Worm (Caenorhabditis elegans) whole organism, L4 larva: ENCODE data around the gene nmad-1.

Experiments
- D1046.2 ChIP-seq: fragments of 200-800 bp; sonication (Bioruptor generic); IDR thresholded peaks from 2 replicates; pipeline ENCODE4 v1.3.6; 2022; ENCODE audit warnings: missing genetic modification characterization, missing compliant biosample characterization
- F26F4.8 ChIP-seq: fragments of 200-800 bp; sonication (Bioruptor generic); conservative IDR thresholded peaks from 2 replicates; pipeline ENCODE4 v1.3.6; 2022; ENCODE audit warnings: missing genetic modification characterization, missing compliant biosample characterization
- F44E2.7 ChIP-seq: fragments of 200-800 bp; sonication (Bioruptor generic); IDR thresholded peaks from 2 replicates; pipeline ENCODE4 v2.1.2; 2022; ENCODE audit warnings: missing genetic modification characterization, missing compliant biosample characterization
- F49E8.2 ChIP-seq: sonication (generic microtip); optimal IDR thresholded peaks from 2 replicates; lab custom pipeline; 2016; ENCODE audit warnings: missing compliant biosample characterization, mild to moderate bottlenecking, missing genetic modification characterization, borderline replicate concordance
- R02D3.7 ChIP-seq: fragments of 150-350 bp; sonication (generic microtip); optimal IDR thresholded peaks from 3 replicates; lab custom pipeline; 2014; ENCODE audit warnings: missing biosample characterization, missing genetic modification characterization
- T20F7.1 ChIP-seq: fragments of 200-800 bp; sonication (Bioruptor generic); optimal IDR thresholded peaks from 2 replicates; lab custom pipeline; 2018; ENCODE audit warnings: mild to moderate bottlenecking, missing genetic modification characterization, missing compliant biosample characterization
- Y48G9A.11 ChIP-seq: fragments of 200-800 bp; sonication (Bioruptor generic); IDR thresholded peaks from 2 replicates; pipeline ENCODE4 v1.3.6; 2022; ENCODE audit warnings: missing genetic modification reagents, missing genetic modification characterization, missing compliant biosample characterization
- Y75B8A.6 ChIP-seq: fragments of 200-800 bp; sonication (Bioruptor generic); IDR thresholded peaks from 2 replicates; pipeline ENCODE4 v1.3.6; 2022; ENCODE audit warnings: missing genetic modification reagents, missing genetic modification characterization, missing compliant biosample characterization
- arid-1 ChIP-seq: fragments of 200-800 bp; sonication (Bioruptor generic); conservative IDR thresholded peaks from 2 replicates; pipeline ENCODE4 v1.3.6; 2022; ENCODE audit warnings: missing genetic modification reagents, missing genetic modification characterization, missing compliant biosample characterization
- ceh-20 ChIP-seq: fragments of 200-800 bp; sonication (Bioruptor generic); IDR thresholded peaks from 2 replicates; pipeline ENCODE4 v1.3.6; 2022; ENCODE audit warnings: missing genetic modification reagents, missing genetic modification characterization, missing compliant biosample characterization
- ceh-32 ChIP-seq: sonication (generic microtip); optimal IDR thresholded peaks from 2 replicates; lab custom pipeline; 2016; ENCODE audit warnings: mild to moderate bottlenecking, missing genetic modification characterization, missing compliant biosample characterization; ENCODE audit not compliant: poor library complexity
- ceh-44 ChIP-seq: fragments of 200-800 bp; sonication (Bioruptor generic); IDR thresholded peaks from 2 replicates; pipeline ENCODE4 v1.3.6; 2022; ENCODE audit warnings: missing genetic modification reagents, missing genetic modification characterization, missing compliant biosample characterization
- daf-16 ChIP-seq, 3 experiments: sonication (generic microtip); optimal IDR thresholded peaks; 2 replicates each; lab custom pipeline; 2016 to 2017; ENCODE audit warnings: missing genetic modification characterization in 3 of 3, missing genetic modification reagents in 3 of 3, mild to moderate bottlenecking in 2 of 3, missing compliant biosample characterization in 2 of 3, missing biosample characterization in 1 of 3, moderate library complexity in 1 of 3
- daf-8 ChIP-seq: fragments of 200-800 bp; sonication (Bioruptor generic); IDR thresholded peaks from 2 replicates; pipeline ENCODE4 v1.3.6; 2022; ENCODE audit warnings: missing genetic modification characterization, missing compliant biosample characterization
- dmd-6 ChIP-seq: fragments of 200-800 bp; sonication (Bioruptor generic); IDR thresholded peaks from 2 replicates; pipeline ENCODE4 v1.3.6; 2022; ENCODE audit warnings: missing genetic modification reagents, missing genetic modification characterization, missing compliant biosample characterization
- dmd-8 ChIP-seq: fragments of 200-800 bp; sonication (Bioruptor generic); IDR thresholded peaks from 2 replicates; pipeline ENCODE4 v1.3.6; 2022; ENCODE audit warnings: missing genetic modification characterization, missing compliant biosample characterization
- dmd-9 ChIP-seq: fragments of 200-800 bp; sonication (Bioruptor generic); IDR thresholded peaks from 2 replicates; pipeline ENCODE4 v1.3.6; 2022; ENCODE audit warnings: missing genetic modification reagents, missing genetic modification characterization, missing compliant biosample characterization
- duxl-1 ChIP-seq: sonication (generic microtip); optimal IDR thresholded peaks from 2 replicates; lab custom pipeline; 2016; ENCODE audit warnings: mild to moderate bottlenecking, missing genetic modification characterization, moderate library complexity, missing compliant biosample characterization; ENCODE audit not compliant: poor library complexity
- gei-8 ChIP-seq: fragments of 200-800 bp; sonication (Bioruptor generic); optimal IDR thresholded peaks from 2 replicates; lab custom pipeline; 2018; ENCODE audit warnings: mild to moderate bottlenecking, missing genetic modification characterization, missing compliant biosample characterization
- hif-1 ChIP-seq, 2 experiments: sonication (generic microtip); optimal IDR thresholded peaks; 2 replicates each; lab custom pipeline; 2016 to 2017; ENCODE audit warnings: missing compliant biosample characterization in 2 of 2, missing genetic modification characterization in 2 of 2, missing genetic modification reagents in 2 of 2, missing genotype in 2 of 2, mild to moderate bottlenecking in 1 of 2
- lin-1 ChIP-seq: fragments of 200-800 bp; sonication (Bioruptor generic); IDR thresholded peaks from 2 replicates; pipeline ENCODE4 v1.3.6; 2022; ENCODE audit warnings: missing genetic modification reagents, missing genetic modification characterization, missing compliant biosample characterization
- lin-15B ChIP-seq: fragments of 150-350 bp; sonication (generic microtip); optimal IDR thresholded peaks from 3 replicates; lab custom pipeline; 2014; ENCODE audit warnings: missing biosample characterization, missing genetic modification characterization
- lin-29 ChIP-seq: fragments of 200-800 bp; sonication (Bioruptor generic); IDR thresholded peaks from 2 replicates; pipeline ENCODE4 v1.3.6; 2022; ENCODE audit warnings: missing genetic modification reagents, missing genetic modification characterization, missing compliant biosample characterization
- lin-39 ChIP-seq: fragments of 150-350 bp; optimal IDR thresholded peaks from 2 replicates; lab custom pipeline; 2014; ENCODE audit warnings: missing biosample characterization, missing genetic modification reagents, missing genetic modification characterization
- lsy-2 ChIP-seq, 2 experiments: fragments of 150-350 bp in 1 of 2; sonication (generic microtip) in 1 of 2; optimal IDR thresholded peaks; 2 replicates each; lab custom pipeline; 2014 to 2017; ENCODE audit warnings: missing biosample characterization in 2 of 2, missing genetic modification characterization in 2 of 2
- madf-9 ChIP-seq: fragments of 200-800 bp; sonication (Bioruptor generic); conservative IDR thresholded peaks from 2 replicates; pipeline ENCODE4 v1.3.6; 2022; ENCODE audit warnings: missing genetic modification reagents, missing genetic modification characterization, missing compliant biosample characterization
- mdt-29 ChIP-seq: fragments of 200-800 bp; sonication (Bioruptor generic); IDR thresholded peaks from 2 replicates; pipeline ENCODE4 v1.3.6; 2022; ENCODE audit warnings: missing genetic modification reagents, missing genetic modification characterization, missing compliant biosample characterization
- mxl-2 ChIP-seq: fragments of 200-800 bp; sonication (Bioruptor generic); conservative IDR thresholded peaks from 2 replicates; pipeline ENCODE4 v1.3.6; 2022; ENCODE audit warnings: missing genetic modification reagents, missing genetic modification characterization, missing compliant biosample characterization
- nhr-10 ChIP-seq: fragments of 150-350 bp; optimal IDR thresholded peaks from 2 replicates; lab custom pipeline; 2014; ENCODE audit warnings: missing biosample characterization, missing genetic modification characterization
- nhr-102 ChIP-seq: sonication (generic microtip); optimal IDR thresholded peaks from 2 replicates; lab custom pipeline; 2016; ENCODE audit warnings: mild to moderate bottlenecking, missing genetic modification characterization, moderate library complexity, missing compliant biosample characterization
- nhr-111 ChIP-seq: fragments of 200-800 bp; sonication (Bioruptor generic); optimal IDR thresholded peaks from 2 replicates; lab custom pipeline; 2018; ENCODE audit warnings: mild to moderate bottlenecking, missing genetic modification characterization, missing compliant biosample characterization
- nhr-41 ChIP-seq: fragments of 200-800 bp; sonication (Bioruptor generic); IDR thresholded peaks from 2 replicates; pipeline ENCODE4 v1.3.6; 2022; ENCODE audit warnings: missing genetic modification reagents, missing genetic modification characterization, missing compliant biosample characterization
- nhr-42 ChIP-seq: fragments of 200-800 bp; sonication (Bioruptor generic); IDR thresholded peaks from 2 replicates; pipeline ENCODE4 v1.3.6; 2022; ENCODE audit warnings: missing genetic modification characterization, missing compliant biosample characterization
- nhr-48 ChIP-seq: sonication (generic microtip); optimal IDR thresholded peaks from 2 replicates; lab custom pipeline; 2016; ENCODE audit warnings: mild to moderate bottlenecking, missing genetic modification characterization, missing compliant biosample characterization
- pha-4 ChIP-seq, 2 experiments: fragments of 150-350 bp in 1 of 2; fragments of 200-800 bp in 1 of 2; sonication (Bioruptor generic) in 1 of 2; IDR thresholded peaks in 1 of 2; optimal IDR thresholded peaks in 1 of 2; 2 replicates each; pipeline versions ENCODE4 v1.3.6 to Lab custom; 2014 to 2022; ENCODE audit warnings: missing genetic modification characterization in 2 of 2, missing genetic modification reagents in 2 of 2, missing biosample characterization in 1 of 2, missing compliant biosample characterization in 1 of 2
- php-3 ChIP-seq: fragments of 200-800 bp; sonication (Bioruptor generic); IDR thresholded peaks from 2 replicates; pipeline ENCODE4 v1.3.6; 2022; ENCODE audit warnings: missing genetic modification reagents, missing genetic modification characterization, missing compliant biosample characterization
- pqm-1 ChIP-seq: sonication (generic microtip); optimal IDR thresholded peaks from 2 replicates; lab custom pipeline; 2017; ENCODE audit warnings: missing biosample characterization, missing genetic modification characterization
- saeg-2 ChIP-seq: fragments of 200-800 bp; sonication (Bioruptor generic); IDR thresholded peaks from 2 replicates; pipeline ENCODE4 v1.3.6; 2022; ENCODE audit warnings: missing genetic modification reagents, missing genetic modification characterization, missing compliant biosample characterization
- sdz-12 ChIP-seq: fragments of 200-800 bp; sonication (Bioruptor generic); optimal IDR thresholded peaks from 2 replicates; lab custom pipeline; 2018; ENCODE audit warnings: mild to moderate bottlenecking, missing genetic modification characterization, missing compliant biosample characterization
- set-16 ChIP-seq: fragments of 200-800 bp; sonication (Bioruptor generic); IDR thresholded peaks from 2 replicates; pipeline ENCODE4 v1.3.6; 2022; ENCODE audit warnings: missing genetic modification reagents, missing genetic modification characterization, missing compliant biosample characterization
- skn-1 ChIP-seq: fragments of 150-350 bp; optimal IDR thresholded peaks from 2 replicates; lab custom pipeline; 2014; ENCODE audit warnings: missing biosample characterization, missing genetic modification characterization
- snpc-4 ChIP-seq: fragments of 150-350 bp; optimal IDR thresholded peaks from 2 replicates; lab custom pipeline; 2014; ENCODE audit warnings: missing biosample characterization, missing genetic modification characterization
- spr-1 ChIP-seq: sonication (generic microtip); optimal IDR thresholded peaks from 2 replicates; lab custom pipeline; 2016; ENCODE audit warnings: mild to moderate bottlenecking, missing genetic modification characterization, missing compliant biosample characterization
- tag-97 ChIP-seq: fragments of 200-800 bp; sonication (Bioruptor generic); IDR thresholded peaks from 2 replicates; pipeline ENCODE4 v1.3.6; 2022; ENCODE audit warnings: missing genetic modification characterization, missing compliant biosample characterization
- vab-7 ChIP-seq: fragments of 200-800 bp; sonication (Bioruptor generic); IDR thresholded peaks from 2 replicates; pipeline ENCODE4 v1.3.6; 2022; ENCODE audit warnings: missing genetic modification reagents, missing genetic modification characterization, missing compliant biosample characterization
- zfp-3 ChIP-seq: fragments of 200-800 bp; sonication (Bioruptor generic); conservative IDR thresholded peaks from 2 replicates; pipeline ENCODE4 v1.3.6; 2022; ENCODE audit warnings: missing genetic modification reagents, missing genetic modification characterization, missing compliant biosample characterization
- zip-11 ChIP-seq: fragments of 200-800 bp; sonication (Bioruptor generic); IDR thresholded peaks from 2 replicates; pipeline ENCODE4 v1.3.6; 2022; ENCODE audit warnings: missing genetic modification characterization, missing compliant biosample characterization
- ztf-7 ChIP-seq: fragments of 150-350 bp; optimal IDR thresholded peaks from 2 replicates; lab custom pipeline; 2014; ENCODE audit warnings: missing biosample characterization, missing genetic modification characterization

nmad-1 gene

DNA sequence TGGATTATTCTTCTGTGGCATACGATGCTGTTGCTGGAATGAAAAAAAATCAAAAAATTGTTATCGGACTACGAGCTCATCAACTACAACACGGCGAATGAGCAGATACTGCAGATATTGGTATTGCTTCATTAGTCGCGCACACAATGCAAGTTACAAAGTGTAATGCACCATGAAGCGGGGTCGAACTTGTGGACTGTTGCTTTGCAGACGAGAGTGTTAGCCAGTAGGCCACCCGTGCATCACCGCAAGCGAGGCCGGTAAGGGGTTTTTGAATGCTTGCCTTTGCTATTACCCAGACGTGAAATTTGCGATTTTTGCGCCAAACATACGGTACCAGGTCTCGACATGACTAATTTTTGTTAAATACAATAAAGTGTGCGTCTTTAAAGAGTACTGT lies 47.3 kb upstream of the nmad-1 start (continued):
- TF ChIP-seq snpc-4 (no peak), dmd-8 (GFP tag; lab: Robert Waterston, UW) (peak; percentile 98), php-3 (peak; percentile 64; the same call in 1 of the 2 replicates), arid-1 (GFP tag; lab: Robert Waterston, UW) (peak; percentile 94), tag-97 (no peak), daf-16 (GFP tag; optimal IDR thresholded peaks at IDR 0.05; lab: Kevin White, UChicago) (peak; percentile 51 to 92), daf-16 (tag; optimal IDR thresholded peaks at IDR 0.05; lab: Kevin White, UChicago) (peak; percentile 61), hif-1 (tag; optimal IDR thresholded peaks at IDR 0.05; lab: Kevin White, UChicago) (peak; percentile 23 to 51), mdt-29 (peak; percentile 75; the same call in 1 of the 2 replicates), F44E2.7 (peak; percentile 93), ceh-44 (GFP tag; lab: Robert Waterston, UW) (no peak), skn-1 (no peak), nhr-42 (GFP tag; lab: Robert Waterston, UW) (peak; percentile 88), vab-7 (GFP tag; lab: Robert Waterston, UW) (peak; percentile 87), nhr-111 (GFP tag; lab: Kevin White, UChicago) (peak; percentile 83), sdz-12 (GFP tag; lab: Kevin White, UChicago) (peak; percentile 81), zfp-3 (0 out of 2 replicates have a peak, but pooled peaks have one; percentile 62), nhr-48 (peak; percentile 42), dmd-6 (GFP tag; lab: Robert Waterston, UW) (peak; percentile 68), lsy-2 (tag; optimal IDR thresholded peaks at IDR 0.05; lab: Kevin White, UChicago) (peak in 1 of 2 experiments; percentile 76), Y75B8A.6 (0 out of 2 replicates have a peak, but pooled peaks have one; percentile 56), mxl-2 (GFP tag; lab: Robert Waterston, UW) (0 out of 2 replicates have a peak, but pooled peaks have one; percentile 46), lin-1 (peak; percentile 90), ceh-20 (peak; percentile 72), dmd-9 (GFP tag; lab: Robert Waterston, UW) (peak; percentile 83), nhr-10 (tag; lab: Kevin White, UChicago) (no peak), R02D3.7 (tag; lab: Kevin White, UChicago) (peak; percentile 27), pqm-1 (tag; lab: Kevin White, UChicago) (no peak), lin-29 (GFP tag; lab: Robert Waterston, UW) (0 out of 2 replicates have a peak, but pooled peaks have one; percentile 45), pha-4 (GFP tag; IDR thresholded peaks at IDR 0.05; lab: Robert Waterston, UW) (peak; percentile 94), pha-4 (tag; optimal IDR thresholded peaks at IDR 0.05; lab: Kevin White, UChicago) (no peak), lin-15B (no peak), saeg-2 (GFP tag; lab: Robert Waterston, UW) (peak; percentile 89), spr-1 (tag; lab: Kevin White, UChicago) (peak; percentile 37), lin-39 (tag; lab: Kevin White, UChicago) (no peak), duxl-1 (peak; percentile 91), D1046.2 (GFP tag; lab: Robert Waterston, UW) (peak; percentile 82; the same call in 1 of the 2 replicates), ceh-32 (no peak), nhr-41 (GFP tag; lab: Robert Waterston, UW) (peak; percentile 73; the same call in 1 of the 2 replicates), gei-8 (GFP tag; lab: Kevin White, UChicago) (peak; percentile 80), set-16 (GFP tag; lab: Robert Waterston, UW) (peak; percentile 35; the same call in 1 of the 2 replicates), ztf-7 (tag; lab: Kevin White, UChicago) (peak; percentile 79), daf-8 (GFP tag; lab: Robert Waterston, UW) (no peak), T20F7.1 (no peak), nhr-102 (tag; lab: Kevin White, UChicago) (peak; percentile 79), zip-11 (GFP tag; lab: Robert Waterston, UW) (0 out of 2 replicates have a peak, but pooled peaks have one; percentile 17), F26F4.8 (GFP tag; lab: Robert Waterston, UW) (peak; percentile 87), Y48G9A.11 (peak; percentile 86), madf-9 (GFP tag; lab: Robert Waterston, UW) (peak; percentile 86), F49E8.2 (peak; percentile 89)
